Fruit fly (Drosophila melanogaster) whole organism, embryonic: ENCODE data around the gene Pfdn2.

Experiments used
- Antp ChIP-seq: fragments of 200-800 bp; sonication (Bioruptor generic); optimal IDR thresholded peaks from 3 replicates; lab custom pipeline; 2016; ENCODE audit warnings: missing biosample characterization, missing genetic modification characterization
- Atf-2 ChIP-seq: fragments of 200-800 bp; sonication (Bioruptor generic); optimal IDR thresholded peaks from 2 replicates; lab custom pipeline; 2016; ENCODE audit warnings: missing biosample characterization, missing genetic modification characterization
- Atf3 ChIP-seq: fragments of 200-800 bp; sonication (Bioruptor generic); optimal IDR thresholded peaks from 3 replicates; lab custom pipeline; 2016; ENCODE audit warnings: missing biosample characterization, missing genetic modification characterization
- B-H2 ChIP-seq: fragments of 200-800 bp; sonication (Bioruptor generic); optimal IDR thresholded peaks from 2 replicates; lab custom pipeline; 2018; ENCODE audit warnings: missing biosample characterization, mild to moderate bottlenecking, missing genetic modification characterization
- CG10565 ChIP-seq: fragments of 200-800 bp; sonication (Bioruptor generic); optimal IDR thresholded peaks from 3 replicates; lab custom pipeline; 2016; ENCODE audit warnings: missing biosample characterization, mild to moderate bottlenecking, missing genetic modification characterization
- CG11085 ChIP-seq: fragments of 200-800 bp; sonication (Bioruptor generic); IDR thresholded peaks from 2 replicates; pipeline ENCODE4 v1.3.6; 2022; ENCODE audit warnings: missing biosample characterization, missing genetic modification characterization
- CG11398 ChIP-seq: fragments of 200-800 bp; sonication (Bioruptor generic); optimal IDR thresholded peaks from 2 replicates; lab custom pipeline; 2016; ENCODE audit warnings: missing biosample characterization, missing genetic modification characterization
- CG11696 ChIP-seq: fragments of 200-800 bp; sonication (Bioruptor generic); IDR thresholded peaks from 2 replicates; pipeline ENCODE4 v1.3.6; 2022; ENCODE audit warnings: missing biosample characterization, missing genetic modification characterization
- CG12104 ChIP-seq: fragments of 200-800 bp; sonication (Bioruptor generic); optimal IDR thresholded peaks from 3 replicates; lab custom pipeline; 2016; ENCODE audit warnings: missing biosample characterization, missing genetic modification characterization
- CG1233 ChIP-seq: fragments of 200-800 bp; sonication (Bioruptor generic); optimal IDR thresholded peaks from 4 replicates; lab custom pipeline; 2018; ENCODE audit warnings: missing biosample characterization, mild to moderate bottlenecking, missing genetic modification characterization
- CG12744 ChIP-seq: fragments of 200-800 bp; sonication (Bioruptor generic); optimal IDR thresholded peaks from 2 replicates; lab custom pipeline; 2016; ENCODE audit warnings: missing biosample characterization, missing genetic modification characterization
- CG1603 ChIP-seq: fragments of 200-800 bp; sonication (Bioruptor generic); optimal IDR thresholded peaks from 2 replicates; lab custom pipeline; 2019; ENCODE audit warnings: missing biosample characterization, mild to moderate bottlenecking, missing genetic modification characterization, moderate library complexity
- CG1647 ChIP-seq: fragments of 200-800 bp; sonication (Bioruptor generic); optimal IDR thresholded peaks from 3 replicates; lab custom pipeline; 2016; ENCODE audit warnings: missing biosample characterization, missing genetic modification characterization
- CG17186 ChIP-seq: fragments of 200-800 bp; sonication (Bioruptor generic); optimal IDR thresholded peaks from 3 replicates; lab custom pipeline; 2017; ENCODE audit warnings: missing biosample characterization, missing genetic modification reagents, missing genetic modification characterization
- CG17359 ChIP-seq: fragments of 200-800 bp; sonication (Bioruptor generic); optimal IDR thresholded peaks from 3 replicates; lab custom pipeline; 2018; ENCODE audit warnings: missing biosample characterization, mild to moderate bottlenecking, missing genetic modification characterization, moderate library complexity
- CG18476 ChIP-seq: fragments of 200-800 bp; sonication (Bioruptor generic); optimal IDR thresholded peaks from 2 replicates; lab custom pipeline; 2016; ENCODE audit warnings: missing biosample characterization, mild to moderate bottlenecking, missing genetic modification characterization
- CG32767 ChIP-seq: fragments of 200-800 bp; sonication (Bioruptor generic); IDR thresholded peaks from 2 replicates; pipeline ENCODE4 v1.3.6; 2022; ENCODE audit warnings: missing biosample characterization, missing genetic modification characterization
- CG34376 ChIP-seq: fragments of 200-800 bp; sonication (Bioruptor generic); optimal IDR thresholded peaks from 2 replicates; lab custom pipeline; 2018; ENCODE audit warnings: missing biosample characterization, mild to moderate bottlenecking, missing genetic modification characterization
- CG4282 ChIP-seq: fragments of 200-800 bp; sonication (Bioruptor generic); optimal IDR thresholded peaks from 2 replicates; lab custom pipeline; 2016; ENCODE audit warnings: missing biosample characterization, missing genetic modification characterization
- CG4707 ChIP-seq: fragments of 200-800 bp; sonication (Bioruptor generic); optimal IDR thresholded peaks from 2 replicates; lab custom pipeline; 2018; ENCODE audit warnings: missing biosample characterization, mild to moderate bottlenecking, missing genetic modification characterization, moderate library complexity
- CG7928 ChIP-seq: fragments of 200-800 bp; sonication (Bioruptor generic); optimal IDR thresholded peaks from 2 replicates; lab custom pipeline; 2017; ENCODE audit warnings: missing biosample characterization, mild to moderate bottlenecking, missing genetic modification characterization
- CG7963 ChIP-seq: fragments of 200-800 bp; sonication (Bioruptor generic); IDR thresholded peaks from 3 replicates; pipeline ENCODE4 v1.3.6; 2022; ENCODE audit warnings: missing biosample characterization, missing genetic modification characterization; ENCODE audit not compliant: partially characterized antibody
- CG8281 ChIP-seq: fragments of 200-800 bp; sonication (Bioruptor generic); optimal IDR thresholded peaks from 2 replicates; lab custom pipeline; 2018; ENCODE audit warnings: missing biosample characterization, mild to moderate bottlenecking, missing genetic modification characterization, moderate library complexity
- CG8359 ChIP-seq: fragments of 200-800 bp; sonication (Bioruptor generic); optimal IDR thresholded peaks from 2 replicates; lab custom pipeline; 2017; ENCODE audit warnings: missing biosample characterization, mild to moderate bottlenecking, missing genetic modification characterization, borderline replicate concordance
- CG8924 ChIP-seq: fragments of 200-800 bp; optimal IDR thresholded peaks from 3 replicates; lab custom pipeline; 2019; ENCODE audit warnings: missing biosample characterization, mild to moderate bottlenecking, missing genetic modification characterization, moderate library complexity
- Camta ChIP-seq: fragments of 200-800 bp; sonication (Bioruptor generic); optimal IDR thresholded peaks from 2 replicates; lab custom pipeline; 2016; ENCODE audit warnings: missing biosample characterization, missing genetic modification characterization
- Dll ChIP-seq: fragments of 200-800 bp; sonication (Bioruptor generic); IDR thresholded peaks from 4 replicates; pipeline ENCODE4 v1.3.6; 2022; ENCODE audit warnings: missing biosample characterization, missing genetic modification characterization; ENCODE audit not compliant: partially characterized antibody
- Eip74EF ChIP-seq, 2 experiments: fragments of 200-800 bp in 1 of 2; fragments of >200 bp in 1 of 2; sonication (Bioruptor generic) in 1 of 2; optimal IDR thresholded peaks; 2 replicates each; lab custom pipeline; 2017 to 2019; ENCODE audit warnings: missing biosample characterization in 2 of 2, missing genetic modification characterization in 2 of 2, mild to moderate bottlenecking in 1 of 2, moderate library complexity in 1 of 2
- HHEX ChIP-seq: fragments of 200-800 bp; sonication (Bioruptor generic); optimal IDR thresholded peaks from 3 replicates; lab custom pipeline; 2017; ENCODE audit warnings: missing biosample characterization, mild to moderate bottlenecking, missing genetic modification characterization, missing genetic modification reagents
- Hand ChIP-seq: fragments of 200-800 bp; sonication (Bioruptor generic); optimal IDR thresholded peaks from 2 replicates; lab custom pipeline; 2017; ENCODE audit warnings: mild to moderate bottlenecking, missing biosample characterization, missing genetic modification reagents, missing genetic modification characterization
- Mes4 ChIP-seq: fragments of 200-800 bp; sonication (Bioruptor generic); optimal IDR thresholded peaks from 2 replicates; lab custom pipeline; 2016; ENCODE audit warnings: missing biosample characterization, missing genetic modification characterization
- NfI ChIP-seq: fragments of 200-800 bp; sonication (Bioruptor generic); optimal IDR thresholded peaks from 3 replicates; lab custom pipeline; 2018; ENCODE audit warnings: missing biosample characterization, mild to moderate bottlenecking, missing genetic modification characterization, moderate library complexity
- ac ChIP-seq: fragments of 200-800 bp; sonication (Bioruptor generic); optimal IDR thresholded peaks from 3 replicates; lab custom pipeline; 2017; ENCODE audit warnings: missing biosample characterization, mild to moderate bottlenecking, missing genetic modification characterization
- al ChIP-seq: fragments of 200-800 bp; sonication (Bioruptor generic); IDR thresholded peaks from 2 replicates; pipeline ENCODE4 v1.3.6; 2022; ENCODE audit warnings: missing biosample characterization, missing genetic modification characterization
- ap ChIP-seq: fragments of 200-800 bp; sonication (Bioruptor generic); IDR thresholded peaks from 2 replicates; pipeline ENCODE4 v1.3.6; 2022; ENCODE audit warnings: missing biosample characterization, missing genetic modification characterization
- cato ChIP-seq: fragments of 200-800 bp; sonication (Bioruptor generic); optimal IDR thresholded peaks from 2 replicates; lab custom pipeline; 2016; ENCODE audit warnings: missing biosample characterization, missing genetic modification characterization, borderline replicate concordance
- dpn ChIP-seq, 2 experiments: fragments of 200-800 bp; sonication (Bioruptor generic); optimal IDR thresholded peaks; 3 replicates each; lab custom pipeline; 2016; ENCODE audit warnings: missing biosample characterization in 2 of 2, missing genetic modification characterization in 2 of 2
- exex ChIP-seq: fragments of 200-800 bp; sonication (Bioruptor generic); optimal IDR thresholded peaks from 4 replicates; lab custom pipeline; 2018; ENCODE audit warnings: missing biosample characterization, mild to moderate bottlenecking, missing genetic modification characterization, moderate library complexity
- nerfin-1 ChIP-seq: fragments of 200-800 bp; sonication (Bioruptor generic); optimal IDR thresholded peaks from 3 replicates; lab custom pipeline; 2019; ENCODE audit warnings: missing biosample characterization, mild to moderate bottlenecking, missing genetic modification characterization, moderate library complexity
- nerfin-2 ChIP-seq: fragments of 200-800 bp; sonication (Bioruptor generic); IDR thresholded peaks from 2 replicates; pipeline ENCODE4 v1.3.6; 2022; ENCODE audit warnings: missing biosample characterization, missing genetic modification characterization; ENCODE audit not compliant: partially characterized antibody
- nom ChIP-seq: fragments of 200-800 bp; sonication (Bioruptor generic); optimal IDR thresholded peaks from 2 replicates; lab custom pipeline; 2017; ENCODE audit warnings: missing biosample characterization, missing genetic modification characterization, mild to moderate bottlenecking, moderate library complexity, missing genetic modification reagents
- onecut ChIP-seq: fragments of 200-800 bp; sonication (Bioruptor generic); IDR thresholded peaks from 2 replicates; pipeline ENCODE4 v1.3.6; 2022; ENCODE audit warnings: missing biosample characterization, missing genetic modification characterization
- phol ChIP-seq: fragments of 200-800 bp; sonication (Bioruptor generic); optimal IDR thresholded peaks from 3 replicates; lab custom pipeline; 2018; ENCODE audit warnings: missing biosample characterization, mild to moderate bottlenecking, missing genetic modification characterization, moderate library complexity
- tgo ChIP-seq: fragments of 200-800 bp; sonication (Bioruptor generic); IDR thresholded peaks from 3 replicates; pipeline ENCODE4 v1.3.6; 2022; ENCODE audit warnings: missing biosample characterization, missing genetic modification characterization
- vvl ChIP-seq: fragments of 200-800 bp; sonication (Bioruptor generic); IDR thresholded peaks from 2 replicates; pipeline ENCODE4 v1.3.6; 2022; ENCODE audit warnings: missing biosample characterization, missing genetic modification characterization
- wek ChIP-seq: fragments of 200-800 bp; sonication (Bioruptor generic); optimal IDR thresholded peaks from 3 replicates; lab custom pipeline; 2018; ENCODE audit warnings: missing biosample characterization, mild to moderate bottlenecking, missing genetic modification characterization, moderate library complexity
- z ChIP-seq: fragments of 200-800 bp; sonication (Bioruptor generic); IDR thresholded peaks from 3 replicates; pipeline ENCODE4 v1.3.6; 2022; ENCODE audit warnings: missing biosample characterization, missing genetic modification characterization
- zfh1 ChIP-seq: fragments of 200-800 bp; sonication (Bioruptor generic); IDR thresholded peaks from 3 replicates; pipeline ENCODE4 v1.3.6; 2022; ENCODE audit warnings: missing biosample characterization, missing genetic modification characterization

Gene Pfdn2

DNA sequence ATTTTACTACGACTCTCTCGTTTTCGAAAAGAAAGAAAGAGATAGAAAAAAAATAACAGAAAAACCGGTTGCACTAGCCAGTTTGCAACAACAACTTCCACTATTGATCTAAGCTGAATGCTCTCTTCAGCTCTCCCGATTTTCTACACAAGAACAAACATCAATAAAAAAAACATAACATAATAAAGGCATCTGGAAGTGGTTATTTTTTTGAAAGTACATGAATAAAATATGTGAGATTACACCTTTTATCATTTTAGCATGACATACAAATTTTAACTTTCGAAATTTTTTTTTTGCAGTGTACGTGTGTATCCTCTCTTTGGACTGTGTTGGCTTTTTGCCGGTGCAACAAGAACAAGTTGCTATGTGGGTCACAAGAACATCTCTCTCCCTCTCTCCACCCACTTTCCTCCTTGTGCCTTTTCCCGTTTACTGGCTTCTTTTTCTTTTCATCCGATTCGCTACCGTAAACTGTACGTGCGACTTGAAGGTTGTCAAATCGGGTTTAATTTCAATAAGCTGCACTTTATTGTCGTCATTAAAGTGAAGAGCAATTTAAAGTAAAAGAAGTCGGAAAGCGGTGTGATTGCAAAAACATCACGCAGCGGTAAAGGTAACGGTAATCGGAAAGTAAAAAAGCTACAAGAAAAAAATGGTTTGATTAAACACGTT, 10.5 kb upstream of the Pfdn2 start (continued):
- TF ChIP-seq Mes4 (peak; percentile 98), Hand (GFP tag; lab: Kevin White, UChicago) (peak; percentile 85), vvl (GFP tag; lab: Robert Waterston, UW) (peak; percentile 99), CG4282 (GFP tag; lab: Kevin White, UChicago) (peak; percentile 90), CG8924 (tag; lab: Kevin White, UChicago) (peak; percentile 97), CG8359 (GFP tag; lab: Kevin White, UChicago) (peak; percentile 88), ac (GFP tag; lab: Kevin White, UChicago) (peak; percentile 90), CG11696 (GFP tag; lab: Robert Waterston, UW) (peak; percentile 87), Atf3 (GFP tag; lab: Kevin White, UChicago) (peak; percentile 97), z (GFP tag; lab: Robert Waterston, UW) (peak; percentile 68; the same call in 1 of the 3 replicates), nerfin-2 (GFP tag; lab: Robert Waterston, UW) (no peak), Eip74EF (GFP tag; optimal IDR thresholded peaks at IDR 0.05; lab: Kevin White, UChicago) (peak in 1 of 2 experiments; percentile 98), CG12744 (GFP tag; lab: Kevin White, UChicago) (peak; percentile 96), CG34376 (peak; percentile 78), CG32767 (GFP tag; lab: Robert Waterston, UW) (peak; percentile 97), Antp (peak; percentile 92), nerfin-1 (tag; lab: Kevin White, UChicago) (peak; percentile 93), ap (GFP tag; lab: Robert Waterston, UW) (peak; percentile 97), CG11085 (GFP tag; lab: Robert Waterston, UW) (peak; percentile 82), CG7928 (GFP tag; lab: Kevin White, UChicago) (peak; percentile 61), Dll (GFP tag; lab: Robert Waterston, UW) (no peak), nom (GFP tag; lab: Kevin White, UChicago) (peak; percentile 93), CG12104 (GFP tag; lab: Kevin White, UChicago) (peak; percentile 96), tgo (GFP tag; lab: Robert Waterston, UW) (peak; percentile 95), CG17359 (tag; lab: Kevin White, UChicago) (peak; percentile 97), CG1603 (tag; lab: Kevin White, UChicago) (peak; percentile 95), phol (peak; percentile 95), Camta (GFP tag; lab: Kevin White, UChicago) (peak; percentile 97), B-H2 (GFP tag; lab: Kevin White, UChicago) (no peak), CG1233 (GFP tag; lab: Kevin White, UChicago) (peak; percentile 95), CG18476 (GFP tag; lab: Kevin White, UChicago) (peak; percentile 95), CG1647 (peak; percentile 91), wek (GFP tag; lab: Kevin White, UChicago) (peak; percentile 78), CG7963 (GFP tag; lab: Robert Waterston, UW) (no peak), CG17186 (peak; percentile 82), exex (tag; lab: Kevin White, UChicago) (peak; percentile 22), Atf-2 (GFP tag; lab: Kevin White, UChicago) (peak; percentile 97), CG8281 (tag; lab: Kevin White, UChicago) (peak; percentile 88), dpn (GFP tag; optimal IDR thresholded peaks at IDR 0.05; lab: Kevin White, UChicago) (peak; percentile 97), zfh1 (peak; percentile 98), CG11398 (GFP tag; lab: Kevin White, UChicago) (peak; percentile 98), HHEX (GFP tag; lab: Kevin White, UChicago) (peak; percentile 94), CG4707 (peak; percentile 94), al (GFP tag; lab: Robert Waterston, UW) (peak; percentile 84), CG10565 (GFP tag; lab: Kevin White, UChicago) (peak; percentile 80), onecut (GFP tag; lab: Robert Waterston, UW) (peak; percentile 91), cato (peak; percentile 95), NfI (GFP tag; lab: Kevin White, UChicago) (peak; percentile 95)
